Fruit fly (Drosophila melanogaster) whole organism, embryonic: ENCODE measurements around the gene CG7332.

ENCODE experiments used
- Aef1 ChIP-seq: fragments of 200-800 bp; sonication (Bioruptor generic); IDR thresholded peaks from 3 replicates; pipeline ENCODE4 v1.3.6; 2022; ENCODE audit warnings: missing biosample characterization, missing genetic modification characterization
- Asciz ChIP-seq: fragments of 200-800 bp; sonication (Bioruptor generic); optimal IDR thresholded peaks from 2 replicates; lab custom pipeline; 2017; ENCODE audit warnings: missing biosample characterization, mild to moderate bottlenecking, missing genetic modification characterization, missing genetic modification reagents
- CG10274 ChIP-seq: fragments of 200-800 bp; sonication (Bioruptor generic); optimal IDR thresholded peaks from 3 replicates; lab custom pipeline; 2017; ENCODE audit warnings: missing biosample characterization, mild to moderate bottlenecking, missing genetic modification characterization
- CG10959 ChIP-seq: fragments of 200-800 bp; sonication (Bioruptor generic); IDR thresholded peaks from 2 replicates; pipeline ENCODE4 v1.3.6; 2022; ENCODE audit warnings: missing biosample characterization, missing genetic modification characterization
- CG11695 ChIP-seq: fragments of 200-800 bp; sonication (Bioruptor generic); IDR thresholded peaks from 3 replicates; pipeline ENCODE4 v1.3.6; 2022; ENCODE audit warnings: missing biosample characterization, missing genetic modification characterization
- CG13624 ChIP-seq: fragments of 200-800 bp; sonication (Bioruptor generic); optimal IDR thresholded peaks from 2 replicates; lab custom pipeline; 2016; ENCODE audit warnings: missing biosample characterization, missing genetic modification characterization
- CG14441 ChIP-seq: fragments of 200-800 bp; sonication (Bioruptor generic); IDR thresholded peaks from 2 replicates; pipeline ENCODE4 v1.3.6; 2022; ENCODE audit warnings: missing biosample characterization, missing genetic modification characterization
- CG15601 ChIP-seq: fragments of 200-800 bp; sonication (Bioruptor generic); optimal IDR thresholded peaks from 3 replicates; lab custom pipeline; 2019; ENCODE audit warnings: missing biosample characterization, mild to moderate bottlenecking, missing genetic modification characterization, moderate library complexity
- CG17359 ChIP-seq: fragments of 200-800 bp; sonication (Bioruptor generic); optimal IDR thresholded peaks from 3 replicates; lab custom pipeline; 2018; ENCODE audit warnings: missing biosample characterization, mild to moderate bottlenecking, missing genetic modification characterization, moderate library complexity
- CG17912 ChIP-seq: fragments of 200-800 bp; sonication (Bioruptor generic); optimal IDR thresholded peaks from 2 replicates; lab custom pipeline; 2018; ENCODE audit warnings: missing biosample characterization, mild to moderate bottlenecking, missing genetic modification characterization
- CG1792 ChIP-seq: fragments of 200-800 bp; sonication (Bioruptor generic); optimal IDR thresholded peaks from 2 replicates; lab custom pipeline; 2016; ENCODE audit warnings: missing biosample characterization, missing genetic modification characterization
- CG18619 ChIP-seq: fragments of 200-800 bp; sonication (Bioruptor generic); optimal IDR thresholded peaks from 3 replicates; lab custom pipeline; 2017; ENCODE audit warnings: missing biosample characterization, mild to moderate bottlenecking, missing genetic modification characterization
- CG2712 ChIP-seq: fragments of 200-800 bp; optimal IDR thresholded peaks from 3 replicates; lab custom pipeline; 2019; ENCODE audit warnings: missing biosample characterization, mild to moderate bottlenecking, missing genetic modification characterization, moderate library complexity
- CG30431 ChIP-seq: fragments of 200-800 bp; sonication (Bioruptor generic); optimal IDR thresholded peaks from 2 replicates; lab custom pipeline; 2017; ENCODE audit warnings: missing biosample characterization, missing genetic modification characterization
- CG31365 ChIP-seq: fragments of 200-800 bp; sonication (Bioruptor generic); optimal IDR thresholded peaks from 2 replicates; lab custom pipeline; 2018; ENCODE audit warnings: missing biosample characterization, mild to moderate bottlenecking, missing genetic modification characterization
- CG4820 ChIP-seq: fragments of 200-800 bp; sonication (Bioruptor generic); optimal IDR thresholded peaks from 3 replicates; lab custom pipeline; 2016; ENCODE audit warnings: missing biosample characterization, missing genetic modification characterization
- CG7357 ChIP-seq: fragments of 200-800 bp; sonication (Bioruptor generic); IDR thresholded peaks from 3 replicates; pipeline ENCODE4 v1.3.6; 2022; ENCODE audit warnings: missing biosample characterization, missing genetic modification characterization
- CG7745 ChIP-seq: fragments of 200-800 bp; sonication (Bioruptor generic); optimal IDR thresholded peaks from 2 replicates; lab custom pipeline; 2018; ENCODE audit warnings: missing biosample characterization, mild to moderate bottlenecking, missing genetic modification characterization, moderate library complexity
- CG8478 ChIP-seq: fragments of >200 bp; optimal IDR thresholded peaks from 2 replicates; lab custom pipeline; 2018
- CG8765 ChIP-seq: fragments of 200-800 bp; sonication (Bioruptor generic); IDR thresholded peaks from 2 replicates; pipeline ENCODE4 v1.3.6; 2022; ENCODE audit warnings: missing biosample characterization, missing genetic modification characterization
- CrebB ChIP-seq: fragments of 200-800 bp; sonication (Bioruptor generic); optimal IDR thresholded peaks from 3 replicates; lab custom pipeline; 2018; ENCODE audit warnings: missing biosample characterization, mild to moderate bottlenecking, missing genetic modification characterization
- D19B ChIP-seq: fragments of 200-800 bp; sonication (Bioruptor generic); optimal IDR thresholded peaks from 2 replicates; lab custom pipeline; 2017; ENCODE audit warnings: missing biosample characterization, mild to moderate bottlenecking, missing genetic modification characterization
- Dbx ChIP-seq: fragments of 200-800 bp; sonication (Bioruptor generic); IDR thresholded peaks from 3 replicates; pipeline ENCODE4 v1.3.6; 2022; ENCODE audit warnings: missing biosample characterization, missing genetic modification characterization
- Dfd ChIP-seq, 2 experiments: fragments of >200 bp; optimal IDR thresholded peaks; 2 replicates each; lab custom pipeline; 2017; ENCODE audit warnings: missing biosample characterization in 2 of 2, missing genetic modification characterization in 2 of 2
- Doc3 ChIP-seq: fragments of 200-800 bp; sonication (Bioruptor generic); IDR thresholded peaks from 3 replicates; pipeline ENCODE4 v1.3.6; 2022; ENCODE audit warnings: missing biosample characterization, missing genetic modification characterization; ENCODE audit not compliant: partially characterized antibody
- ERR ChIP-seq: fragments of 200-800 bp; sonication (Bioruptor generic); optimal IDR thresholded peaks from 2 replicates; lab custom pipeline; 2016; ENCODE audit warnings: missing biosample characterization, missing genetic modification characterization
- H15 ChIP-seq: fragments of 200-800 bp; sonication (Bioruptor generic); IDR thresholded peaks from 3 replicates; pipeline ENCODE4 v1.3.6; 2022; ENCODE audit warnings: missing biosample characterization, missing genetic modification characterization
- Mad ChIP-seq: fragments of 200-800 bp; sonication (Bioruptor generic); optimal IDR thresholded peaks from 2 replicates; lab custom pipeline; 2016; ENCODE audit warnings: missing biosample characterization, missing genetic modification characterization
- Nf-YC ChIP-seq: fragments of 200-800 bp; optimal IDR thresholded peaks from 3 replicates; lab custom pipeline; 2019; ENCODE audit warnings: missing biosample characterization, mild to moderate bottlenecking, missing genetic modification characterization, moderate library complexity
- Pdp1 ChIP-seq, 2 experiments: fragments of 200-800 bp; sonication (Bioruptor generic); optimal IDR thresholded peaks; 3 replicates each; lab custom pipeline; 2016; ENCODE audit warnings: missing biosample characterization in 2 of 2, missing genetic modification characterization in 2 of 2, mild to moderate bottlenecking in 1 of 2, moderate library complexity in 1 of 2
- Sox100B ChIP-seq: fragments of 200-800 bp; sonication (Bioruptor generic); optimal IDR thresholded peaks from 3 replicates; lab custom pipeline; 2018; ENCODE audit warnings: missing biosample characterization, mild to moderate bottlenecking, missing genetic modification characterization
- Sry-δ ChIP-seq: fragments of 200-800 bp; sonication (Bioruptor generic); optimal IDR thresholded peaks from 2 replicates; lab custom pipeline; 2016; ENCODE audit warnings: missing biosample characterization, missing genetic modification characterization
- Ssrp ChIP-seq: fragments of 200-800 bp; sonication (Bioruptor generic); optimal IDR thresholded peaks from 2 replicates; lab custom pipeline; 2018; ENCODE audit warnings: missing biosample characterization, mild to moderate bottlenecking, missing genetic modification characterization, moderate library complexity
- ara ChIP-seq: fragments of 200-800 bp; sonication (Bioruptor generic); IDR thresholded peaks from 2 replicates; pipeline ENCODE4 v1.3.6; 2022; ENCODE audit warnings: missing biosample characterization, missing genetic modification characterization
- br ChIP-seq: fragments of >200 bp; optimal IDR thresholded peaks from 2 replicates; lab custom pipeline; 2017
- cg ChIP-seq: fragments of 200-800 bp; sonication (Bioruptor generic); optimal IDR thresholded peaks from 3 replicates; lab custom pipeline; 2019; ENCODE audit warnings: missing biosample characterization, mild to moderate bottlenecking, missing genetic modification characterization, moderate library complexity
- crc ChIP-seq: fragments of 200-800 bp; sonication (Bioruptor generic); optimal IDR thresholded peaks from 2 replicates; lab custom pipeline; 2016; ENCODE audit warnings: missing biosample characterization, missing genetic modification characterization
- dpn ChIP-seq, 2 experiments: fragments of 200-800 bp; sonication (Bioruptor generic); optimal IDR thresholded peaks; 3 replicates each; lab custom pipeline; 2016; ENCODE audit warnings: missing biosample characterization in 2 of 2, missing genetic modification characterization in 2 of 2
- ewg ChIP-seq: fragments of 200-800 bp; sonication (Bioruptor generic); optimal IDR thresholded peaks from 3 replicates; lab custom pipeline; 2017; ENCODE audit warnings: mild to moderate bottlenecking, missing biosample characterization, missing genetic modification reagents, missing genetic modification characterization
- exex ChIP-seq: fragments of 200-800 bp; sonication (Bioruptor generic); optimal IDR thresholded peaks from 4 replicates; lab custom pipeline; 2018; ENCODE audit warnings: missing biosample characterization, mild to moderate bottlenecking, missing genetic modification characterization, moderate library complexity
- fd96Cb ChIP-seq: fragments of 200-800 bp; sonication (Bioruptor generic); optimal IDR thresholded peaks from 2 replicates; lab custom pipeline; 2018; ENCODE audit warnings: missing biosample characterization, mild to moderate bottlenecking, missing genetic modification characterization, moderate library complexity
- lilli ChIP-seq: fragments of 200-800 bp; sonication (Bioruptor generic); optimal IDR thresholded peaks from 3 replicates; lab custom pipeline; 2016; ENCODE audit warnings: missing biosample characterization, missing genetic modification characterization
- mld ChIP-seq: fragments of 200-800 bp; sonication (Bioruptor generic); IDR thresholded peaks from 3 replicates; pipeline ENCODE4 v1.3.6; 2022; ENCODE audit warnings: missing biosample characterization, missing genetic modification characterization; ENCODE audit not compliant: partially characterized antibody
- p53 ChIP-seq: fragments of 200-800 bp; sonication (Bioruptor generic); optimal IDR thresholded peaks from 2 replicates; lab custom pipeline; 2016; ENCODE audit warnings: missing biosample characterization, missing genetic modification characterization
- peb ChIP-seq: fragments of 200-800 bp; sonication (Bioruptor generic); IDR thresholded peaks from 2 replicates; pipeline ENCODE4 v1.3.6; 2022; ENCODE audit warnings: missing biosample characterization, missing genetic modification characterization
- phol ChIP-seq: fragments of 200-800 bp; sonication (Bioruptor generic); optimal IDR thresholded peaks from 3 replicates; lab custom pipeline; 2018; ENCODE audit warnings: missing biosample characterization, mild to moderate bottlenecking, missing genetic modification characterization, moderate library complexity
- schlank ChIP-seq: fragments of 200-800 bp; sonication (Bioruptor generic); optimal IDR thresholded peaks from 2 replicates; lab custom pipeline; 2018; ENCODE audit warnings: missing biosample characterization, mild to moderate bottlenecking, missing genetic modification characterization
- sima ChIP-seq: fragments of 200-800 bp; sonication (Bioruptor generic); optimal IDR thresholded peaks from 2 replicates; lab custom pipeline; 2016; ENCODE audit warnings: missing biosample characterization, missing genetic modification characterization
- slp2 ChIP-seq: fragments of 200-800 bp; sonication (Bioruptor generic); optimal IDR thresholded peaks from 2 replicates; lab custom pipeline; 2016; ENCODE audit warnings: missing biosample characterization, missing genetic modification characterization
- unc-4 ChIP-seq: fragments of 200-800 bp; sonication (Bioruptor generic); IDR thresholded peaks from 2 replicates; pipeline ENCODE4 v1.3.6; 2022; ENCODE audit warnings: missing biosample characterization, missing genetic modification characterization; ENCODE audit not compliant: partially characterized antibody
- wor ChIP-seq: fragments of 200-800 bp; sonication (Bioruptor generic); IDR thresholded peaks from 2 replicates; pipeline ENCODE4 v1.3.6; 2022; ENCODE audit warnings: missing biosample characterization, missing genetic modification characterization

The CG7332 gene

dm6 chrX:18869489-18870132 lies 14.7 kb upstream of the CG7332 start (continued):
- TF ChIP-seq fd96Cb (tag; lab: Kevin White, UChicago) (peak; percentile 50), Asciz (GFP tag; lab: Kevin White, UChicago) (peak; percentile 22), Mad (GFP tag; lab: Kevin White, UChicago) (no peak), CG17912 (no peak), br (no peak), peb (GFP tag; lab: Robert Waterston, UW) (no peak), CG18619 (peak; percentile 37), D19B (GFP tag; lab: Kevin White, UChicago) (no peak), Sry-δ (GFP tag; lab: Kevin White, UChicago) (no peak), mld (no peak), CG11695 (GFP tag; lab: Robert Waterston, UW) (peak; percentile 68), CG14441 (peak; percentile 72), crc (peak; percentile 19), CG8765 (no peak), CG15601 (tag; lab: Kevin White, UChicago) (no peak), CG2712 (tag; lab: Kevin White, UChicago) (peak; percentile 18), phol (tag; lab: Kevin White, UChicago) (peak; percentile 53), Nf-YC (tag; lab: Kevin White, UChicago) (no peak), wor (GFP tag; lab: Robert Waterston, UW) (no peak), CG30431 (GFP tag; lab: Kevin White, UChicago) (peak; percentile 11), sima (GFP tag; lab: Kevin White, UChicago) (no peak), CG8478 (lab: Kevin White, UChicago) (no peak), Dbx (GFP tag; lab: Robert Waterston, UW) (no peak), CG13624 (GFP tag; lab: Kevin White, UChicago) (peak; percentile 41), CrebB (tag; lab: Kevin White, UChicago) (no peak), Sox100B (GFP tag; lab: Kevin White, UChicago) (no peak), Dfd (GFP tag; optimal IDR thresholded peaks at IDR 0.05; lab: Kevin White, UChicago) (no peak), Aef1 (GFP tag; lab: Robert Waterston, UW) (peak; percentile 54; the same call in 2 of the 3 replicates), CG17359 (tag; lab: Kevin White, UChicago) (peak; percentile 71), slp2 (GFP tag; lab: Kevin White, UChicago) (peak; percentile 35), CG10959 (GFP tag; lab: Robert Waterston, UW) (no peak), CG7745 (no peak), CG1792 (peak; percentile 13), CG7357 (GFP tag; lab: Robert Waterston, UW) (0 out of 3 replicates have a peak, but pooled peaks have one; percentile 26), Doc3 (GFP tag; lab: Robert Waterston, UW) (no peak), dpn (GFP tag; optimal IDR thresholded peaks at IDR 0.05; lab: Kevin White, UChicago) (peak; percentile 33 to 56), ERR (no peak), exex (tag; lab: Kevin White, UChicago) (no peak), CG31365 (tag; lab: Kevin White, UChicago) (no peak), unc-4 (GFP tag; lab: Robert Waterston, UW) (no peak), Pdp1 (GFP tag; optimal IDR thresholded peaks at IDR 0.05; lab: Kevin White, UChicago) (peak; percentile 12 to 47), H15 (no peak), lilli (GFP tag; lab: Kevin White, UChicago) (peak; percentile 47), p53 (no peak), ewg (GFP tag; lab: Kevin White, UChicago) (peak; percentile 16), CG4820 (no peak), schlank (tag; lab: Kevin White, UChicago) (no peak), cg (GFP tag; lab: Kevin White, UChicago) (no peak), ara (GFP tag; lab: Robert Waterston, UW) (peak; percentile 61; the same call in 1 of the 2 replicates), Ssrp (tag; lab: Kevin White, UChicago) (no peak), CG10274 (GFP tag; lab: Kevin White, UChicago) (no peak)
